Worm (Caenorhabditis elegans) whole organism, late embryonic: ENCODE measurements around the gene ser-1.

Experiments
- C08G9.2 ChIP-seq: sonication (generic microtip); optimal IDR thresholded peaks from 2 replicates; lab custom pipeline; 2016; ENCODE audit warnings: mild to moderate bottlenecking, missing genetic modification characterization, moderate library complexity, missing compliant biosample characterization
- C38D4.7 ChIP-seq: fragments of 200-800 bp; sonication (Bioruptor generic); optimal IDR thresholded peaks from 2 replicates; lab custom pipeline; 2018; ENCODE audit warnings: mild to moderate bottlenecking, missing genetic modification characterization, moderate library complexity, missing compliant biosample characterization
- F13H6.1 ChIP-seq: sonication (generic microtip); optimal IDR thresholded peaks from 2 replicates; lab custom pipeline; 2016; ENCODE audit warnings: missing genetic modification characterization, missing compliant biosample characterization
- K02D7.2 ChIP-seq: sonication (generic microtip); optimal IDR thresholded peaks from 2 replicates; lab custom pipeline; 2017; ENCODE audit warnings: mild to moderate bottlenecking, missing genetic modification characterization, missing compliant biosample characterization
- K09A11.1 ChIP-seq: sonication (generic microtip); optimal IDR thresholded peaks from 2 replicates; lab custom pipeline; 2017; ENCODE audit warnings: antibody characterized with exemption, mild to moderate bottlenecking, missing genetic modification characterization, missing compliant biosample characterization; ENCODE audit not compliant: insufficient read depth
- T23F11.4 ChIP-seq: fragments of 200-800 bp; sonication (Bioruptor generic); optimal IDR thresholded peaks from 2 replicates; lab custom pipeline; 2018; ENCODE audit warnings: mild to moderate bottlenecking, missing genetic modification characterization, missing compliant biosample characterization
- Y22D7AL.16 ChIP-seq: sonication (generic microtip); optimal IDR thresholded peaks from 2 replicates; lab custom pipeline; 2016; ENCODE audit warnings: missing genetic modification characterization, missing compliant biosample characterization
- ceh-14 ChIP-seq: sonication (generic microtip); optimal IDR thresholded peaks from 2 replicates; lab custom pipeline; 2016; ENCODE audit warnings: missing genotype, missing genetic modification characterization, missing compliant biosample characterization
- ceh-19 ChIP-seq: fragments of 200-800 bp; sonication (Bioruptor generic); optimal IDR thresholded peaks from 2 replicates; lab custom pipeline; 2018; ENCODE audit warnings: mild to moderate bottlenecking, missing genetic modification characterization, missing compliant biosample characterization
- ceh-2 ChIP-seq: sonication (generic microtip); optimal IDR thresholded peaks from 2 replicates; lab custom pipeline; 2016; ENCODE audit warnings: missing genotype, missing genetic modification characterization, missing compliant biosample characterization
- ceh-22 ChIP-seq: sonication (generic microtip); optimal IDR thresholded peaks from 2 replicates; lab custom pipeline; 2017; ENCODE audit warnings: missing biosample characterization, missing genetic modification characterization
- ceh-30 ChIP-seq: fragments of 150-350 bp; optimal IDR thresholded peaks from 2 replicates; lab custom pipeline; 2014; ENCODE audit warnings: missing biosample characterization, missing genetic modification characterization
- ceh-31 ChIP-seq: sonication (generic microtip); optimal IDR thresholded peaks from 2 replicates; lab custom pipeline; 2016; ENCODE audit warnings: missing genetic modification characterization, missing compliant biosample characterization
- ceh-34 ChIP-seq: sonication (generic microtip); optimal IDR thresholded peaks from 2 replicates; lab custom pipeline; 2016; ENCODE audit warnings: mild to moderate bottlenecking, missing genetic modification characterization, missing compliant biosample characterization
- ceh-45 ChIP-seq: fragments of 200-800 bp; sonication (Bioruptor generic); IDR thresholded peaks from 2 replicates; pipeline ENCODE4 v1.3.6; 2022; ENCODE audit warnings: missing genetic modification reagents, missing genetic modification characterization, missing compliant biosample characterization
- ceh-48 ChIP-seq: sonication (generic microtip); optimal IDR thresholded peaks from 2 replicates; lab custom pipeline; 2016; ENCODE audit warnings: missing genetic modification characterization, inconsistent platforms, missing compliant biosample characterization
- ceh-9 ChIP-seq: sonication (generic microtip); optimal IDR thresholded peaks from 2 replicates; lab custom pipeline; 2016; ENCODE audit warnings: mild to moderate bottlenecking, missing genetic modification characterization, inconsistent platforms, missing compliant biosample characterization
- che-1 ChIP-seq: sonication (generic microtip); optimal IDR thresholded peaks from 2 replicates; lab custom pipeline; 2016; ENCODE audit warnings: mild to moderate bottlenecking, missing genetic modification characterization, missing compliant biosample characterization
- dve-1 ChIP-seq: sonication (generic microtip); optimal IDR thresholded peaks from 2 replicates; lab custom pipeline; 2017; ENCODE audit warnings: antibody characterized with exemption, mild to moderate bottlenecking, missing genetic modification characterization, missing compliant biosample characterization
- ets-4 ChIP-seq: sonication (generic microtip); optimal IDR thresholded peaks from 2 replicates; lab custom pipeline; 2016; ENCODE audit warnings: missing genetic modification characterization, missing compliant biosample characterization
- eyg-1 ChIP-seq: sonication (generic microtip); optimal IDR thresholded peaks from 2 replicates; lab custom pipeline; 2016; ENCODE audit warnings: missing genotype, missing genetic modification characterization, missing compliant biosample characterization
- fax-1 ChIP-seq: sonication (generic microtip); optimal IDR thresholded peaks from 2 replicates; lab custom pipeline; 2016; ENCODE audit warnings: missing genotype, missing genetic modification characterization, missing compliant biosample characterization
- gmeb-2 ChIP-seq: sonication (generic microtip); optimal IDR thresholded peaks from 2 replicates; lab custom pipeline; 2016; ENCODE audit warnings: missing genetic modification characterization, inconsistent platforms, missing compliant biosample characterization
- hlh-13 ChIP-seq: fragments of 200-800 bp; sonication (Bioruptor generic); optimal IDR thresholded peaks from 2 replicates; lab custom pipeline; 2018; ENCODE audit warnings: mild to moderate bottlenecking, missing genetic modification characterization, missing compliant biosample characterization
- hlh-30 ChIP-seq: sonication (generic microtip); optimal IDR thresholded peaks from 2 replicates; lab custom pipeline; 2017; ENCODE audit warnings: antibody characterized with exemption, missing genetic modification characterization, missing compliant biosample characterization; ENCODE audit not compliant: insufficient read depth
- hlh-6 ChIP-seq: sonication (generic microtip); optimal IDR thresholded peaks from 2 replicates; lab custom pipeline; 2016; ENCODE audit warnings: missing genotype, missing genetic modification characterization, missing compliant biosample characterization
- lim-6 ChIP-seq: sonication (generic microtip); optimal IDR thresholded peaks from 2 replicates; lab custom pipeline; 2016; ENCODE audit warnings: missing genetic modification characterization, missing compliant biosample characterization
- lin-11 ChIP-seq: fragments of 200-800 bp; sonication (Bioruptor generic); optimal IDR thresholded peaks from 2 replicates; lab custom pipeline; 2018; ENCODE audit warnings: mild to moderate bottlenecking, missing genetic modification characterization, missing compliant biosample characterization
- madf-2 ChIP-seq: sonication (generic microtip); optimal IDR thresholded peaks from 2 replicates; lab custom pipeline; 2017; ENCODE audit warnings: missing genetic modification characterization, missing compliant biosample characterization
- nhr-11 ChIP-seq: fragments of 150-350 bp; optimal IDR thresholded peaks from 2 replicates; lab custom pipeline; 2014; ENCODE audit warnings: missing biosample characterization, missing genetic modification characterization
- odd-2 ChIP-seq: sonication (generic microtip); optimal IDR thresholded peaks from 2 replicates; lab custom pipeline; 2017; ENCODE audit warnings: antibody characterized with exemption, mild to moderate bottlenecking, missing genetic modification characterization, missing compliant biosample characterization
- pag-3 ChIP-seq: sonication (generic microtip); optimal IDR thresholded peaks from 2 replicates; lab custom pipeline; 2016; ENCODE audit warnings: missing compliant biosample characterization, missing genetic modification characterization, borderline replicate concordance
- pat-9 ChIP-seq: fragments of 200-800 bp; sonication (Bioruptor generic); optimal IDR thresholded peaks from 2 replicates; lab custom pipeline; 2018; ENCODE audit warnings: mild to moderate bottlenecking, missing genetic modification characterization, moderate library complexity, missing compliant biosample characterization
- pax-1 ChIP-seq: fragments of 150-350 bp; optimal IDR thresholded peaks from 2 replicates; lab custom pipeline; 2014; ENCODE audit warnings: missing biosample characterization, missing genetic modification characterization
- pha-4 ChIP-seq: fragments of 150-350 bp; optimal IDR thresholded peaks from 2 replicates; lab custom pipeline; 2018; ENCODE audit warnings: missing biosample characterization, missing genetic modification reagents, missing genetic modification characterization
- pros-1 ChIP-seq: fragments of 150-350 bp; optimal IDR thresholded peaks from 2 replicates; lab custom pipeline; 2014; ENCODE audit warnings: missing biosample characterization, missing genetic modification reagents, missing genetic modification characterization
- ref-2 ChIP-seq: sonication (generic microtip); optimal IDR thresholded peaks from 2 replicates; lab custom pipeline; 2016; ENCODE audit warnings: missing genetic modification characterization, missing compliant biosample characterization
- rnt-1 ChIP-seq: sonication (generic microtip); optimal IDR thresholded peaks from 2 replicates; lab custom pipeline; 2016; ENCODE audit warnings: missing genetic modification characterization, missing compliant biosample characterization
- sdc-2 ChIP-seq: sonication (generic microtip); optimal IDR thresholded peaks from 2 replicates; lab custom pipeline; 2016; ENCODE audit warnings: missing genotype, missing genetic modification characterization, missing compliant biosample characterization
- sox-2 ChIP-seq: fragments of 200-800 bp; sonication (Bioruptor generic); IDR thresholded peaks from 2 replicates; pipeline ENCODE4 v1.3.6; 2022; ENCODE audit warnings: missing genetic modification reagents, missing genetic modification characterization, missing compliant biosample characterization
- sox-4 ChIP-seq: sonication (generic microtip); optimal IDR thresholded peaks from 2 replicates; lab custom pipeline; 2017; ENCODE audit warnings: mild to moderate bottlenecking, missing genetic modification characterization, inconsistent platforms, missing compliant biosample characterization
- tbx-2 ChIP-seq: sonication (generic microtip); optimal IDR thresholded peaks from 2 replicates; lab custom pipeline; 2016; ENCODE audit warnings: missing genetic modification characterization, missing compliant biosample characterization
- tbx-7 ChIP-seq: sonication (generic microtip); optimal IDR thresholded peaks from 2 replicates; lab custom pipeline; 2016; ENCODE audit warnings: missing genotype, missing genetic modification characterization, missing compliant biosample characterization
- ttx-3 ChIP-seq: sonication (generic microtip); optimal IDR thresholded peaks from 2 replicates; lab custom pipeline; 2016; ENCODE audit warnings: missing genetic modification reagents, missing genetic modification characterization, missing compliant biosample characterization
- unc-3 ChIP-seq, 2 experiments: fragments of 200-800 bp in 1 of 2; sonication (Bioruptor generic) in 1 of 2; sonication (generic microtip) in 1 of 2; conservative IDR thresholded peaks in 1 of 2; optimal IDR thresholded peaks in 1 of 2; 2 replicates each; pipeline versions ENCODE4 v1.3.6 to Lab custom; 2016 to 2022; ENCODE audit warnings: missing compliant biosample characterization in 2 of 2, missing genetic modification characterization in 2 of 2, missing genetic modification reagents in 1 of 2
- unc-55 ChIP-seq: sonication (generic microtip); optimal IDR thresholded peaks from 2 replicates; lab custom pipeline; 2017; ENCODE audit warnings: missing biosample characterization, missing genetic modification reagents, missing genetic modification characterization
- zip-5 ChIP-seq: sonication (generic microtip); optimal IDR thresholded peaks from 2 replicates; lab custom pipeline; 2016; ENCODE audit warnings: missing genetic modification characterization, missing compliant biosample characterization
- ztf-16 ChIP-seq: sonication (generic microtip); optimal IDR thresholded peaks from 2 replicates; lab custom pipeline; 2017; ENCODE audit warnings: missing genetic modification characterization, missing compliant biosample characterization

The ser-1 gene

DNA sequence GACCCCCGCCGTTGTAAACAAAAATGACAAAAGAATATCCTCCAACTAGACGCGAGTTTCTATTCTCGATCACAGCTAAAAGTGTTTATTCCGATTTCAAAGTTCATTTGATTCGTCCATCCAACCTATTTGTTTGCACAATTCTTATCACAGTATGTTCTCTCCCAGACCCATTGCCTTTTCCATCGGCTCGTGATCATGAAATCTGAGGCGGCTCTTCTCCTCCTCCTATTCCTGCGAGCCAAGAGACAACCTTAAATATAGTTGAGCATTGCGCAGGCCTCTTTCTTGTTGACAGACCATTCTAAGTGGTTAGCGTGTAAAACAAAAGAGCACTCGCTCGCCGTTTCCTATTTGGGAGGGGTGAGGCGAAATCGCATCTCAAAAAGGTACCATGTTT lies 17.4 kb downstream of the ser-1 start:
- TF ChIP-seq ceh-34 (tag; lab: Kevin White, UChicago) (peak; percentile 6), ceh-48 (no peak)
- TF ChIP-seq, all 69 proteins: peak for 1

DNA sequence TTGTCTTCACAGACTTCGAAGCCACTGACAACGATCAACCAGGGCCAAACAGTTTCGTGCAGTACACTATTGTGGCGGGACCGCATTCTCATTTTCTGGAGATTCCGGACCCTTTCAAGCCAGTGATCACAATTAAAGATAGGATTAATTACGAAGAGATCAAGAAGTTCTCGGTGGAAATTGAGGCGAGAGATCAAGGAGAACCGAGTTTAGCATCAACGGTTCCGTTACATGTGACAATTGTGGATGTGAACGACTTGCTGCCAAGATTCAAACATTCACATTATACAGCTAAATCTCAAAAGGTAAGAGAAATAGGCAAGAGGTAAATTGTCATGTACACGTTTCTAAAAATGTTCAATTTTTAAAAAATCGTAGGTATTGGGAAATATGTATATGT lies 18.2 kb downstream of the ser-1 start:
- TF ChIP-seq C08G9.2 (tag; lab: Kevin White, UChicago) (no peak), Y22D7AL.16 (tag; lab: Kevin White, UChicago) (no peak), hlh-13 (no peak), pros-1 (tag; lab: Kevin White, UChicago) (no peak), ztf-16 (tag; lab: Kevin White, UChicago) (no peak), ceh-45 (GFP tag; lab: Robert Waterston, UW) (no peak), F13H6.1 (tag; lab: Kevin White, UChicago) (no peak)

DNA sequence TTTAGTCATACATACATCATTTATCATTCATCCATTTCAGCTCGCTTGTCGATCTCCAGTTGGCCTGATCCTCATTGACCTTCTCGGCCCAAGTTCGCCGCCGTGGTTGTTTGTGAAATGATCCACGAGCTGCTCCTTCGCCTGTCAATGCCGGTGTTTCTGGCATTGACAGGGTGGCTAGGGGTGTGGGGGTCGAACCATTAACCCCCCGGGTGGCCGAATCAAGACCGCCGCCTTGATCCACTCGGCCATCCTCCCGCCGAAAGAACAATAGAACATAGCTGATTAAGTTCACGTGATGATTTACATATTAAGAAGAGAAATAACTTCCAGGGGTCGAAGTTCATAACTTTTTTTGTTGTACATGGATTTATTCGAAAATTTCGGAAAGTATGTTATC lies 22.9 kb downstream of the ser-1 start, which contains the start of gene F59C12.4:
Gene F59C12.4, minus strand, starts transcription at position 166 of the 400 bp plus-strand sequence.
- no peak for TF ChIP-seq odd-2
- no peak for TF ChIP-seq ceh-30
- TF ChIP-seq dve-1 (tag; lab: Kevin White, UChicago), result no peak
- TF ChIP-seq eyg-1, result no peak
- no peak for TF ChIP-seq K02D7.2 (tag; lab: Kevin White, UChicago)
- no peak for TF ChIP-seq ets-4 (tag; lab: Kevin White, UChicago)
- TF ChIP-seq sox-2, result peak; percentile 59
- TF ChIP-seq zip-5, result no peak
- no peak for TF ChIP-seq unc-55 (GFP tag; lab: Kevin White, UChicago)
- TF ChIP-seq pat-9 (tag; lab: Kevin White, UChicago), result peak; percentile 25
- peak; percentile 55 for TF ChIP-seq ceh-19 (GFP tag; lab: Kevin White, UChicago)
- no peak for TF ChIP-seq madf-2 (tag; lab: Kevin White, UChicago)
- TF ChIP-seq rnt-1, result no peak
- peak; percentile 15 for TF ChIP-seq lin-11 (tag; lab: Kevin White, UChicago)
- no peak for TF ChIP-seq ceh-14 (tag; lab: Kevin White, UChicago)
- no peak for TF ChIP-seq F13H6.1 (tag; lab: Kevin White, UChicago)
- no peak for TF ChIP-seq ceh-31 (tag; lab: Kevin White, UChicago)
- TF ChIP-seq tbx-7 (tag; lab: Kevin White, UChicago), result peak; percentile 8
- no peak for TF ChIP-seq K09A11.1 (tag; lab: Kevin White, UChicago)
- no peak for TF ChIP-seq nhr-11 (tag; lab: Kevin White, UChicago)
- no peak for TF ChIP-seq ceh-9 (tag; lab: Kevin White, UChicago)
- TF ChIP-seq ceh-48, result no peak
- TF ChIP-seq che-1 (tag; lab: Kevin White, UChicago), result peak; percentile 65
- no peak for TF ChIP-seq fax-1 (tag; lab: Kevin White, UChicago)
- TF ChIP-seq ceh-22 (tag; lab: Kevin White, UChicago), result no peak
- peak; percentile 38 for TF ChIP-seq sdc-2 (tag; lab: Kevin White, UChicago)
- no peak for TF ChIP-seq hlh-13
- no peak for TF ChIP-seq ttx-3 (tag; lab: Kevin White, UChicago)
- TF ChIP-seq pag-3 (tag; lab: Kevin White, UChicago), result no peak
- TF ChIP-seq T23F11.4 (GFP tag; lab: Kevin White, UChicago), result no peak
- no peak for TF ChIP-seq pha-4 (tag; lab: Kevin White, UChicago)
- peak; percentile 39 for TF ChIP-seq hlh-30 (tag; lab: Kevin White, UChicago)
- no peak for TF ChIP-seq tbx-2 (tag; lab: Kevin White, UChicago)
- no peak for TF ChIP-seq sox-4 (tag; lab: Kevin White, UChicago)
- TF ChIP-seq hlh-6 (tag; lab: Kevin White, UChicago), result peak; percentile 68
- no peak for TF ChIP-seq pax-1 (tag; lab: Kevin White, UChicago)
- TF ChIP-seq C38D4.7 (GFP tag; lab: Kevin White, UChicago), result peak; percentile 50
- TF ChIP-seq unc-3 (GFP tag; conservative IDR thresholded peaks at IDR 0.05; lab: Robert Waterston, UW), result no peak
- no peak for TF ChIP-seq unc-3 (tag; optimal IDR thresholded peaks at IDR 0.05; lab: Kevin White, UChicago)
- TF ChIP-seq ceh-2 (tag; lab: Kevin White, UChicago), result no peak
- peak; percentile 49 for TF ChIP-seq gmeb-2
- TF ChIP-seq lim-6, result no peak
- peak; percentile 70 for TF ChIP-seq ref-2
- TF ChIP-seq ceh-34 (tag; lab: Kevin White, UChicago), result peak; percentile 61
